Fruit fly (Drosophila melanogaster) whole organism, embryonic: ENCODE data around the gene shf.
A peak's percentile ranks its signal among the peaks of the same experiment; 100 is the strongest.

ENCODE experiments used
- Ada2b ChIP-seq: fragments of 200-800 bp; sonication (Bioruptor generic); IDR thresholded peaks from 2 replicates; pipeline ENCODE4 v1.3.6; 2022; ENCODE audit warnings: missing biosample characterization, missing genetic modification characterization
- Aef1 ChIP-seq: fragments of 200-800 bp; sonication (Bioruptor generic); IDR thresholded peaks from 3 replicates; pipeline ENCODE4 v1.3.6; 2022; ENCODE audit warnings: missing biosample characterization, missing genetic modification characterization
- BtbVII ChIP-seq: fragments of 200-800 bp; sonication (Bioruptor generic); optimal IDR thresholded peaks from 3 replicates; lab custom pipeline; 2017; ENCODE audit warnings: missing biosample characterization, mild to moderate bottlenecking, missing genetic modification characterization
- C15 ChIP-seq: fragments of 200-800 bp; sonication (Bioruptor generic); IDR thresholded peaks from 3 replicates; pipeline ENCODE4 v1.3.6; 2022; ENCODE audit warnings: missing biosample characterization, missing genetic modification characterization
- CG1024 ChIP-seq: fragments of 200-800 bp; sonication (Bioruptor generic); IDR thresholded peaks from 2 replicates; pipeline ENCODE4 v1.3.6; 2022; ENCODE audit warnings: missing biosample characterization, missing genetic modification characterization
- CG10267 ChIP-seq: fragments of 200-800 bp; sonication (Bioruptor generic); optimal IDR thresholded peaks from 2 replicates; lab custom pipeline; 2018; ENCODE audit warnings: missing biosample characterization, mild to moderate bottlenecking, missing genetic modification characterization, moderate library complexity
- CG11093 ChIP-seq: fragments of 200-800 bp; sonication (Bioruptor generic); IDR thresholded peaks from 3 replicates; pipeline ENCODE4 v1.3.6; 2022; ENCODE audit warnings: missing biosample characterization, missing genetic modification characterization
- CG1233 ChIP-seq: fragments of 200-800 bp; sonication (Bioruptor generic); optimal IDR thresholded peaks from 4 replicates; lab custom pipeline; 2018; ENCODE audit warnings: missing biosample characterization, mild to moderate bottlenecking, missing genetic modification characterization
- CG12769 ChIP-seq: fragments of 200-800 bp; sonication (Bioruptor generic); optimal IDR thresholded peaks from 2 replicates; lab custom pipeline; 2019; ENCODE audit warnings: missing biosample characterization, mild to moderate bottlenecking, missing genetic modification characterization, moderate library complexity
- CG15011 ChIP-seq: fragments of 200-800 bp; sonication (Bioruptor generic); optimal IDR thresholded peaks from 3 replicates; lab custom pipeline; 2018; ENCODE audit warnings: missing biosample characterization, mild to moderate bottlenecking, missing genetic modification characterization
- CG1603 ChIP-seq: fragments of 200-800 bp; sonication (Bioruptor generic); optimal IDR thresholded peaks from 2 replicates; lab custom pipeline; 2019; ENCODE audit warnings: missing biosample characterization, mild to moderate bottlenecking, missing genetic modification characterization, moderate library complexity
- CG16813 ChIP-seq: fragments of 200-800 bp; sonication (Bioruptor generic); IDR thresholded peaks from 3 replicates; pipeline ENCODE4 v1.3.6; 2022; ENCODE audit warnings: missing biosample characterization, missing genetic modification characterization; ENCODE audit not compliant: partially characterized antibody
- CG1832 ChIP-seq: fragments of 200-800 bp; sonication (Bioruptor generic); optimal IDR thresholded peaks from 2 replicates; lab custom pipeline; 2017; ENCODE audit warnings: missing biosample characterization, mild to moderate bottlenecking, missing genetic modification characterization, inconsistent platforms
- CG2120 ChIP-seq: fragments of 200-800 bp; sonication (Bioruptor generic); optimal IDR thresholded peaks from 3 replicates; lab custom pipeline; 2016; ENCODE audit warnings: missing biosample characterization, missing genetic modification characterization
- CG31224 ChIP-seq: fragments of 200-800 bp; sonication (Bioruptor generic); IDR thresholded peaks from 2 replicates; pipeline ENCODE4 v1.3.6; 2022; ENCODE audit warnings: missing biosample characterization, missing genetic modification characterization
- CG3838 ChIP-seq: fragments of 200-800 bp; sonication (Bioruptor generic); optimal IDR thresholded peaks from 3 replicates; lab custom pipeline; 2016; ENCODE audit warnings: missing biosample characterization, missing genetic modification characterization
- CG4282 ChIP-seq: fragments of 200-800 bp; sonication (Bioruptor generic); optimal IDR thresholded peaks from 2 replicates; lab custom pipeline; 2016; ENCODE audit warnings: missing biosample characterization, missing genetic modification characterization
- CG4328 ChIP-seq: fragments of 200-800 bp; sonication (Bioruptor generic); optimal IDR thresholded peaks from 3 replicates; lab custom pipeline; 2017; ENCODE audit warnings: missing biosample characterization, missing genetic modification reagents, missing genetic modification characterization
- CG5953 ChIP-seq: fragments of 200-800 bp; sonication (Bioruptor generic); IDR thresholded peaks from 2 replicates; pipeline ENCODE4 v1.3.6; 2022; ENCODE audit warnings: missing biosample characterization, missing genetic modification characterization
- CG6689 ChIP-seq: fragments of 200-800 bp; sonication (Bioruptor generic); IDR thresholded peaks from 2 replicates; pipeline ENCODE4 v1.3.6; 2022; ENCODE audit warnings: missing biosample characterization, missing genetic modification characterization
- CG7745 ChIP-seq: fragments of 200-800 bp; sonication (Bioruptor generic); optimal IDR thresholded peaks from 2 replicates; lab custom pipeline; 2018; ENCODE audit warnings: missing biosample characterization, mild to moderate bottlenecking, missing genetic modification characterization, moderate library complexity
- CG7963 ChIP-seq: fragments of 200-800 bp; sonication (Bioruptor generic); IDR thresholded peaks from 3 replicates; pipeline ENCODE4 v1.3.6; 2022; ENCODE audit warnings: missing biosample characterization, missing genetic modification characterization; ENCODE audit not compliant: partially characterized antibody
- CG8765 ChIP-seq: fragments of 200-800 bp; sonication (Bioruptor generic); IDR thresholded peaks from 2 replicates; pipeline ENCODE4 v1.3.6; 2022; ENCODE audit warnings: missing biosample characterization, missing genetic modification characterization
- CkIIα-i1 ChIP-seq: fragments of 200-800 bp; sonication (Bioruptor generic); IDR thresholded peaks from 2 replicates; pipeline ENCODE4 v1.3.6; 2022; ENCODE audit warnings: missing biosample characterization, missing genetic modification characterization
- Dfd ChIP-seq, 2 experiments: fragments of >200 bp; optimal IDR thresholded peaks; 2 replicates each; lab custom pipeline; 2017; ENCODE audit warnings: missing biosample characterization in 2 of 2, missing genetic modification characterization in 2 of 2
- ERR ChIP-seq: fragments of 200-800 bp; sonication (Bioruptor generic); optimal IDR thresholded peaks from 2 replicates; lab custom pipeline; 2016; ENCODE audit warnings: missing biosample characterization, missing genetic modification characterization
- HLH4C ChIP-seq: fragments of 200-800 bp; sonication (Bioruptor generic); IDR thresholded peaks from 3 replicates; pipeline ENCODE4 v1.3.6; 2022; ENCODE audit warnings: missing biosample characterization, missing genetic modification characterization; ENCODE audit not compliant: partially characterized antibody
- HmgD ChIP-seq: fragments of 200-800 bp; sonication (Bioruptor generic); optimal IDR thresholded peaks from 3 replicates; lab custom pipeline; 2016; ENCODE audit warnings: missing biosample characterization, missing genetic modification characterization
- Hr39 ChIP-seq: fragments of >200 bp; optimal IDR thresholded peaks from 2 replicates; lab custom pipeline; 2017
- Meics ChIP-seq: fragments of 200-800 bp; sonication (Bioruptor generic); optimal IDR thresholded peaks from 2 replicates; lab custom pipeline; 2017; ENCODE audit warnings: missing biosample characterization, mild to moderate bottlenecking, missing genetic modification characterization
- Mes4 ChIP-seq: fragments of 200-800 bp; sonication (Bioruptor generic); optimal IDR thresholded peaks from 2 replicates; lab custom pipeline; 2016; ENCODE audit warnings: missing biosample characterization, missing genetic modification characterization
- Optix ChIP-seq: fragments of 200-800 bp; sonication (Bioruptor generic); IDR thresholded peaks from 3 replicates; pipeline ENCODE4 v1.3.6; 2022; ENCODE audit warnings: missing biosample characterization, missing genetic modification characterization
- Sry-δ ChIP-seq: fragments of 200-800 bp; sonication (Bioruptor generic); optimal IDR thresholded peaks from 2 replicates; lab custom pipeline; 2016; ENCODE audit warnings: missing biosample characterization, missing genetic modification characterization
- TFAM ChIP-seq: fragments of 200-800 bp; sonication (Bioruptor generic); optimal IDR thresholded peaks from 2 replicates; lab custom pipeline; 2017; ENCODE audit warnings: missing biosample characterization, missing genetic modification characterization, inconsistent platforms
- Taf1 ChIP-seq: fragments of 200-800 bp; sonication (Bioruptor generic); IDR thresholded peaks from 2 replicates; pipeline ENCODE4 v1.3.6; 2022; ENCODE audit warnings: missing biosample characterization, missing genetic modification characterization
- Trl ChIP-seq, 3 experiments: fragments of >200 bp in 2 of 3; fragments of 200-800 bp in 1 of 3; sonication (Bioruptor generic) in 1 of 3; optimal IDR thresholded peaks; 2 replicates in 1 of 3; 3 replicates in 2 of 3; lab custom pipeline; 2016 to 2017; ENCODE audit warnings: missing biosample characterization in 1 of 3, missing genetic modification characterization in 1 of 3
- az2 ChIP-seq: fragments of 200-800 bp; sonication (Bioruptor generic); optimal IDR thresholded peaks from 3 replicates; lab custom pipeline; 2016; ENCODE audit warnings: missing biosample characterization, missing genetic modification characterization
- caup ChIP-seq: fragments of 200-800 bp; sonication (Bioruptor generic); optimal IDR thresholded peaks from 3 replicates; lab custom pipeline; 2017; ENCODE audit warnings: missing biosample characterization, mild to moderate bottlenecking, missing genetic modification characterization, moderate library complexity; ENCODE audit not compliant: severe bottlenecking
- crc ChIP-seq: fragments of 200-800 bp; sonication (Bioruptor generic); optimal IDR thresholded peaks from 2 replicates; lab custom pipeline; 2016; ENCODE audit warnings: missing biosample characterization, missing genetic modification characterization
- dan ChIP-seq: fragments of 200-800 bp; sonication (Bioruptor generic); IDR thresholded peaks from 2 replicates; pipeline ENCODE4 v1.3.6; 2022; ENCODE audit warnings: missing biosample characterization, missing genetic modification characterization
- fd3F ChIP-seq: fragments of 200-800 bp; sonication (Bioruptor generic); optimal IDR thresholded peaks from 2 replicates; lab custom pipeline; 2018; ENCODE audit warnings: missing biosample characterization, mild to moderate bottlenecking, missing genetic modification characterization, moderate library complexity
- gsb ChIP-seq: fragments of 200-800 bp; sonication (Bioruptor generic); IDR thresholded peaks from 2 replicates; pipeline ENCODE4 v1.3.6; 2022; ENCODE audit warnings: missing biosample characterization, missing genetic modification characterization
- jigr1 ChIP-seq: fragments of 200-800 bp; sonication (Bioruptor generic); IDR thresholded peaks from 3 replicates; pipeline ENCODE4 v1.3.6; 2022; ENCODE audit warnings: missing biosample characterization, missing genetic modification characterization
- maf-S ChIP-seq: fragments of 200-800 bp; sonication (Bioruptor generic); optimal IDR thresholded peaks from 2 replicates; lab custom pipeline; 2016; ENCODE audit warnings: missing biosample characterization, missing genetic modification characterization
- oc ChIP-seq: fragments of 200-800 bp; sonication (Bioruptor generic); optimal IDR thresholded peaks from 2 replicates; lab custom pipeline; 2018; ENCODE audit warnings: missing biosample characterization, mild to moderate bottlenecking, missing genetic modification characterization, moderate library complexity
- schlank ChIP-seq: fragments of 200-800 bp; sonication (Bioruptor generic); optimal IDR thresholded peaks from 2 replicates; lab custom pipeline; 2018; ENCODE audit warnings: missing biosample characterization, mild to moderate bottlenecking, missing genetic modification characterization
- trem ChIP-seq: fragments of 200-800 bp; optimal IDR thresholded peaks from 3 replicates; lab custom pipeline; 2019; ENCODE audit warnings: missing biosample characterization, mild to moderate bottlenecking, missing genetic modification characterization, moderate library complexity
- usp ChIP-seq: fragments of >200 bp; optimal IDR thresholded peaks from 2 replicates; lab custom pipeline; 2017; ENCODE audit warnings: missing biosample characterization, missing genetic modification characterization
- vnd ChIP-seq: fragments of 200-800 bp; sonication (Bioruptor generic); IDR thresholded peaks from 3 replicates; pipeline ENCODE4 v1.3.6; 2022; ENCODE audit warnings: missing biosample characterization, missing genetic modification characterization; ENCODE audit not compliant: partially characterized antibody

shf gene

dm6 chrX:6794190-6794589 lies 14.7 kb upstream of the shf start (continued):
- TF ChIP-seq Hr39 (lab: Kevin White, UChicago) (no peak), vnd (GFP tag; lab: Robert Waterston, UW) (no peak), trem (tag; lab: Kevin White, UChicago) (peak; percentile 43), maf-S (peak; percentile 76), CG8765 (0 out of 2 replicates have a peak, but pooled peaks have one; percentile 37)
- TF ChIP-seq, all 482 proteins: peak for 386

dm6 chrX:6793390-6793789 lies 13.9 kb upstream of the shf start:
- peak; percentile 91 for TF ChIP-seq CG12769 (tag; lab: Kevin White, UChicago)
- TF ChIP-seq gsb (GFP tag; lab: Robert Waterston, UW), result peak; percentile 66; the same call in 1 of the 2 replicates
- peak; percentile 70 for TF ChIP-seq CG6689 (GFP tag; lab: Robert Waterston, UW)
- no peak for TF ChIP-seq TFAM (GFP tag; lab: Kevin White, UChicago)
- no peak for TF ChIP-seq CG16813 (GFP tag; lab: Robert Waterston, UW)
- peak; percentile 44 for TF ChIP-seq CG15011
- TF ChIP-seq caup, result peak; percentile 70
- TF ChIP-seq CG3838 (GFP tag; lab: Kevin White, UChicago), result no peak
- TF ChIP-seq dan (GFP tag; lab: Robert Waterston, UW), result no peak
- no peak for TF ChIP-seq CG7745 (tag; lab: Kevin White, UChicago)
- peak; percentile 68 for TF ChIP-seq schlank (tag; lab: Kevin White, UChicago)
- peak; percentile 36 for TF ChIP-seq Sry-δ (GFP tag; lab: Kevin White, UChicago)
- no peak for TF ChIP-seq Trl (optimal IDR thresholded peaks at IDR 0.05; lab: Kevin White, UChicago)
- TF ChIP-seq Trl (GFP tag; optimal IDR thresholded peaks at IDR 0.05; lab: Kevin White, UChicago), result peak; percentile 51
- no peak for TF ChIP-seq usp (GFP tag; lab: Kevin White, UChicago)
- TF ChIP-seq Ada2b (GFP tag; lab: Robert Waterston, UW), result peak; percentile 79
- TF ChIP-seq CG11093 (GFP tag; lab: Robert Waterston, UW), result peak; percentile 52; the same call in 2 of the 3 replicates
- no peak for TF ChIP-seq CG1832
- peak; percentile 60; the same call in 2 of the 3 replicates for TF ChIP-seq jigr1
- TF ChIP-seq Taf1 (GFP tag; lab: Robert Waterston, UW), result peak; percentile 63; the same call in 1 of the 2 replicates
- TF ChIP-seq CG31224 (GFP tag; lab: Robert Waterston, UW), result peak; percentile 68; the same call in 1 of the 2 replicates
- TF ChIP-seq CG1233 (GFP tag; lab: Kevin White, UChicago), result peak; percentile 42
- TF ChIP-seq CG10267 (tag; lab: Kevin White, UChicago), result peak; percentile 29
- peak; percentile 74 for TF ChIP-seq Aef1 (GFP tag; lab: Robert Waterston, UW)
- TF ChIP-seq C15 (GFP tag; lab: Robert Waterston, UW), result peak; percentile 38; the same call in 1 of the 3 replicates
- TF ChIP-seq oc (tag; lab: Kevin White, UChicago), result peak; percentile 56
- peak; percentile 65 for TF ChIP-seq Optix (GFP tag; lab: Robert Waterston, UW)
- peak; percentile 43 for TF ChIP-seq crc (GFP tag; lab: Kevin White, UChicago)
- TF ChIP-seq CG4282 (GFP tag; lab: Kevin White, UChicago), result peak; percentile 68
- TF ChIP-seq CG2120 (GFP tag; lab: Kevin White, UChicago), result peak; percentile 85
- no peak for TF ChIP-seq HLH4C (GFP tag; lab: Robert Waterston, UW)
- peak; percentile 57 for TF ChIP-seq az2 (GFP tag; lab: Kevin White, UChicago)
- peak; percentile 75 for TF ChIP-seq Meics (GFP tag; lab: Kevin White, UChicago)
- TF ChIP-seq CG1024, result 0 out of 2 replicates have a peak, but pooled peaks have one; percentile 5
- TF ChIP-seq Dfd (GFP tag; optimal IDR thresholded peaks at IDR 0.05; lab: Kevin White, UChicago), result no peak
- TF ChIP-seq CG1603 (tag; lab: Kevin White, UChicago), result peak; percentile 81
- TF ChIP-seq Mes4 (GFP tag; lab: Kevin White, UChicago), result peak; percentile 32
- TF ChIP-seq CG4328, result no peak
- TF ChIP-seq CG7963, result no peak
- peak; percentile 40; the same call in 1 of the 2 replicates for TF ChIP-seq CkIIα-i1 (GFP tag; lab: Robert Waterston, UW)
- peak; percentile 52 for TF ChIP-seq HmgD (GFP tag; lab: Kevin White, UChicago)
- TF ChIP-seq BtbVII (GFP tag; lab: Kevin White, UChicago), result peak; percentile 54
- TF ChIP-seq ERR, result peak; percentile 57
- TF ChIP-seq CG5953 (GFP tag; lab: Robert Waterston, UW), result 0 out of 2 replicates have a peak, but pooled peaks have one; percentile 8
- peak; percentile 69 for TF ChIP-seq fd3F (GFP tag; lab: Kevin White, UChicago)
